Worm (Caenorhabditis elegans) whole organism, L3 larva: ENCODE results near the gene Y69H2.9.

ENCODE experiments used
- R02D3.7 ChIP-seq: fragments of 150-350 bp; optimal IDR thresholded peaks from 2 replicates; lab custom pipeline; 2014; ENCODE audit warnings: missing biosample characterization, missing genetic modification characterization
- ama-1 ChIP-seq: fragments of 150-350 bp; optimal IDR thresholded peaks from 2 replicates; lab custom pipeline; 2018
- mdl-1 ChIP-seq: fragments of 150-350 bp; optimal IDR thresholded peaks from 2 replicates; lab custom pipeline; 2014; ENCODE audit warnings: missing biosample characterization, missing genetic modification characterization
- nhr-25 ChIP-seq: sonication (generic microtip); optimal IDR thresholded peaks from 2 replicates; lab custom pipeline; 2017; ENCODE audit warnings: missing biosample characterization, missing genetic modification characterization
- nhr-77 ChIP-seq: fragments of 150-350 bp; optimal IDR thresholded peaks from 2 replicates; lab custom pipeline; 2014; ENCODE audit warnings: missing biosample characterization, missing genetic modification characterization
- tbx-2 ChIP-seq: sonication (generic microtip); optimal IDR thresholded peaks from 2 replicates; lab custom pipeline; 2016; ENCODE audit warnings: mild to moderate bottlenecking, missing genetic modification characterization, missing compliant biosample characterization
- unc-62 ChIP-seq: fragments of 150-350 bp; sonication (generic microtip); optimal IDR thresholded peaks from 4 replicates; lab custom pipeline; 2014; ENCODE audit warnings: missing biosample characterization, missing genetic modification reagents, missing genetic modification characterization
- ztf-11 ChIP-seq: fragments of 150-350 bp; optimal IDR thresholded peaks from 2 replicates; lab custom pipeline; 2014; ENCODE audit warnings: missing biosample characterization, missing genetic modification characterization

DNA sequence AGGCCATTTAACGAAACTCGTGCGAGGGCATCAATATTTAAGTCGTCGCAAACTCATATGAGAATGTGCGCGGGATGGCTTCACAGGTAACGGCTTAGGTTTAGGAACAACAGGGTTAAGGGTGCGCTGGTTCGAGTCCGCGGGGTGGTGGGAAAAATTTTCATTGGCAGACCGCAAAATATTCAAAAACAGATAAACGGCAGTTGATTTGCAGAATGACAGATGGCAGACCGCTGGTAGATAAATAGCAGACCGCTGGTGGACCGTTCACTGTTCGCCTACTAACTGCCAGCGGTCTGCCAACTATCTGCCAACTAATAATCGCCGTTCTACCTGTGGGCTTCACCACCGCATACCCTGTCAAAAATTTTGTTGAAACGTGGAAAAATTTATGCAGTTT is 10.8 kb downstream of the Y69H2.9 start:
- TF ChIP-seq nhr-77 (tag; lab: Kevin White, UChicago) (no peak), unc-62 (GFP tag; lab: Kevin White, UChicago) (no peak), mdl-1 (no peak), ama-1 (lab: Kevin White, UChicago) (no peak), ztf-11 (tag; lab: Kevin White, UChicago) (no peak), R02D3.7 (tag; lab: Kevin White, UChicago) (no peak), tbx-2 (tag; lab: Kevin White, UChicago) (no peak), nhr-25 (tag; lab: Kevin White, UChicago) (no peak)
